Worm (Caenorhabditis elegans) whole organism, late embryonic: ENCODE data around the gene C34E10.10.

Experiments
- C38D4.7 ChIP-seq: fragments of 200-800 bp; sonication (Bioruptor generic); optimal IDR thresholded peaks from 2 replicates; lab custom pipeline; 2018; ENCODE audit warnings: mild to moderate bottlenecking, missing genetic modification characterization, moderate library complexity, missing compliant biosample characterization
- F13H6.1 ChIP-seq: sonication (generic microtip); optimal IDR thresholded peaks from 2 replicates; lab custom pipeline; 2016; ENCODE audit warnings: missing genetic modification characterization, missing compliant biosample characterization
- K02D7.2 ChIP-seq: sonication (generic microtip); optimal IDR thresholded peaks from 2 replicates; lab custom pipeline; 2017; ENCODE audit warnings: mild to moderate bottlenecking, missing genetic modification characterization, missing compliant biosample characterization
- K09A11.1 ChIP-seq: sonication (generic microtip); optimal IDR thresholded peaks from 2 replicates; lab custom pipeline; 2017; ENCODE audit warnings: antibody characterized with exemption, mild to moderate bottlenecking, missing genetic modification characterization, missing compliant biosample characterization; ENCODE audit not compliant: insufficient read depth
- T23F11.4 ChIP-seq: fragments of 200-800 bp; sonication (Bioruptor generic); optimal IDR thresholded peaks from 2 replicates; lab custom pipeline; 2018; ENCODE audit warnings: mild to moderate bottlenecking, missing genetic modification characterization, missing compliant biosample characterization
- Y22D7AL.16 ChIP-seq: sonication (generic microtip); optimal IDR thresholded peaks from 2 replicates; lab custom pipeline; 2016; ENCODE audit warnings: missing genetic modification characterization, missing compliant biosample characterization
- ahr-1 ChIP-seq: sonication (generic microtip); optimal IDR thresholded peaks from 2 replicates; lab custom pipeline; 2016; ENCODE audit warnings: missing genetic modification characterization, missing compliant biosample characterization
- ama-1 ChIP-seq: fragments of 150-350 bp; optimal IDR thresholded peaks from 2 replicates; lab custom pipeline; 2014
- ceh-14 ChIP-seq: sonication (generic microtip); optimal IDR thresholded peaks from 2 replicates; lab custom pipeline; 2016; ENCODE audit warnings: missing genotype, missing genetic modification characterization, missing compliant biosample characterization
- ceh-18 ChIP-seq: sonication (generic microtip); optimal IDR thresholded peaks from 2 replicates; lab custom pipeline; 2016; ENCODE audit warnings: missing genetic modification characterization, missing compliant biosample characterization
- ceh-19 ChIP-seq: fragments of 200-800 bp; sonication (Bioruptor generic); optimal IDR thresholded peaks from 2 replicates; lab custom pipeline; 2018; ENCODE audit warnings: mild to moderate bottlenecking, missing genetic modification characterization, missing compliant biosample characterization
- ceh-2 ChIP-seq: sonication (generic microtip); optimal IDR thresholded peaks from 2 replicates; lab custom pipeline; 2016; ENCODE audit warnings: missing genotype, missing genetic modification characterization, missing compliant biosample characterization
- ceh-31 ChIP-seq: sonication (generic microtip); optimal IDR thresholded peaks from 2 replicates; lab custom pipeline; 2016; ENCODE audit warnings: missing genetic modification characterization, missing compliant biosample characterization
- ceh-34 ChIP-seq: sonication (generic microtip); optimal IDR thresholded peaks from 2 replicates; lab custom pipeline; 2016; ENCODE audit warnings: mild to moderate bottlenecking, missing genetic modification characterization, missing compliant biosample characterization
- ceh-45 ChIP-seq: fragments of 200-800 bp; sonication (Bioruptor generic); IDR thresholded peaks from 2 replicates; pipeline ENCODE4 v1.3.6; 2022; ENCODE audit warnings: missing genetic modification reagents, missing genetic modification characterization, missing compliant biosample characterization
- ceh-48 ChIP-seq: sonication (generic microtip); optimal IDR thresholded peaks from 2 replicates; lab custom pipeline; 2016; ENCODE audit warnings: missing genetic modification characterization, inconsistent platforms, missing compliant biosample characterization
- ceh-6 ChIP-seq: fragments of 200-800 bp; sonication (Bioruptor generic); optimal IDR thresholded peaks from 2 replicates; lab custom pipeline; 2018; ENCODE audit warnings: mild to moderate bottlenecking, missing genetic modification characterization, missing compliant biosample characterization
- che-1 ChIP-seq: sonication (generic microtip); optimal IDR thresholded peaks from 2 replicates; lab custom pipeline; 2016; ENCODE audit warnings: mild to moderate bottlenecking, missing genetic modification characterization, missing compliant biosample characterization
- dmd-4 ChIP-seq: sonication (generic microtip); optimal IDR thresholded peaks from 2 replicates; lab custom pipeline; 2016; ENCODE audit warnings: borderline replicate concordance, missing genetic modification characterization, missing compliant biosample characterization
- dve-1 ChIP-seq: sonication (generic microtip); optimal IDR thresholded peaks from 2 replicates; lab custom pipeline; 2017; ENCODE audit warnings: antibody characterized with exemption, mild to moderate bottlenecking, missing genetic modification characterization, missing compliant biosample characterization
- elt-2 ChIP-seq: sonication (generic microtip); optimal IDR thresholded peaks from 2 replicates; lab custom pipeline; 2016; ENCODE audit warnings: missing genetic modification reagents, missing genetic modification characterization, missing compliant biosample characterization
- ets-4 ChIP-seq: sonication (generic microtip); optimal IDR thresholded peaks from 2 replicates; lab custom pipeline; 2016; ENCODE audit warnings: missing genetic modification characterization, missing compliant biosample characterization
- eyg-1 ChIP-seq: sonication (generic microtip); optimal IDR thresholded peaks from 2 replicates; lab custom pipeline; 2016; ENCODE audit warnings: missing genotype, missing genetic modification characterization, missing compliant biosample characterization
- gmeb-2 ChIP-seq: sonication (generic microtip); optimal IDR thresholded peaks from 2 replicates; lab custom pipeline; 2016; ENCODE audit warnings: missing genetic modification characterization, inconsistent platforms, missing compliant biosample characterization
- hlh-13 ChIP-seq: fragments of 200-800 bp; sonication (Bioruptor generic); optimal IDR thresholded peaks from 2 replicates; lab custom pipeline; 2018; ENCODE audit warnings: mild to moderate bottlenecking, missing genetic modification characterization, missing compliant biosample characterization
- hlh-15 ChIP-seq: sonication (generic microtip); optimal IDR thresholded peaks from 2 replicates; lab custom pipeline; 2016; ENCODE audit warnings: missing genetic modification characterization, missing compliant biosample characterization
- hlh-30 ChIP-seq: sonication (generic microtip); optimal IDR thresholded peaks from 2 replicates; lab custom pipeline; 2017; ENCODE audit warnings: antibody characterized with exemption, missing genetic modification characterization, missing compliant biosample characterization; ENCODE audit not compliant: insufficient read depth
- hlh-6 ChIP-seq: sonication (generic microtip); optimal IDR thresholded peaks from 2 replicates; lab custom pipeline; 2016; ENCODE audit warnings: missing genotype, missing genetic modification characterization, missing compliant biosample characterization
- hlh-8 ChIP-seq: sonication (generic microtip); optimal IDR thresholded peaks from 2 replicates; lab custom pipeline; 2016; ENCODE audit warnings: missing genotype, missing genetic modification characterization, missing compliant biosample characterization
- lim-6 ChIP-seq: sonication (generic microtip); optimal IDR thresholded peaks from 2 replicates; lab custom pipeline; 2016; ENCODE audit warnings: missing genetic modification characterization, missing compliant biosample characterization
- lin-11 ChIP-seq: fragments of 200-800 bp; sonication (Bioruptor generic); optimal IDR thresholded peaks from 2 replicates; lab custom pipeline; 2018; ENCODE audit warnings: mild to moderate bottlenecking, missing genetic modification characterization, missing compliant biosample characterization
- mec-3 ChIP-seq: sonication (generic microtip); optimal IDR thresholded peaks from 2 replicates; lab custom pipeline; 2016; ENCODE audit warnings: borderline replicate concordance, missing genetic modification characterization, missing compliant biosample characterization
- nfya-1 ChIP-seq: sonication (generic microtip); optimal IDR thresholded peaks from 2 replicates; lab custom pipeline; 2017; ENCODE audit warnings: missing genetic modification characterization, mild to moderate bottlenecking, missing compliant biosample characterization, antibody characterized with exemption, moderate library complexity
- nhr-232 ChIP-seq: sonication (generic microtip); optimal IDR thresholded peaks from 2 replicates; lab custom pipeline; 2016; ENCODE audit warnings: missing genetic modification characterization, missing compliant biosample characterization
- pat-9 ChIP-seq: fragments of 200-800 bp; sonication (Bioruptor generic); optimal IDR thresholded peaks from 2 replicates; lab custom pipeline; 2018; ENCODE audit warnings: mild to moderate bottlenecking, missing genetic modification characterization, moderate library complexity, missing compliant biosample characterization
- pha-4 ChIP-seq: fragments of 150-350 bp; optimal IDR thresholded peaks from 2 replicates; lab custom pipeline; 2018; ENCODE audit warnings: missing biosample characterization, missing genetic modification reagents, missing genetic modification characterization
- ref-2 ChIP-seq: sonication (generic microtip); optimal IDR thresholded peaks from 2 replicates; lab custom pipeline; 2016; ENCODE audit warnings: missing genetic modification characterization, missing compliant biosample characterization
- rnt-1 ChIP-seq: sonication (generic microtip); optimal IDR thresholded peaks from 2 replicates; lab custom pipeline; 2016; ENCODE audit warnings: missing genetic modification characterization, missing compliant biosample characterization
- sdc-2 ChIP-seq: sonication (generic microtip); optimal IDR thresholded peaks from 2 replicates; lab custom pipeline; 2016; ENCODE audit warnings: missing genotype, missing genetic modification characterization, missing compliant biosample characterization
- sox-2 ChIP-seq: fragments of 200-800 bp; sonication (Bioruptor generic); IDR thresholded peaks from 2 replicates; pipeline ENCODE4 v1.3.6; 2022; ENCODE audit warnings: missing genetic modification reagents, missing genetic modification characterization, missing compliant biosample characterization
- sox-4 ChIP-seq: sonication (generic microtip); optimal IDR thresholded peaks from 2 replicates; lab custom pipeline; 2017; ENCODE audit warnings: mild to moderate bottlenecking, missing genetic modification characterization, inconsistent platforms, missing compliant biosample characterization
- syd-9 ChIP-seq: sonication (generic microtip); optimal IDR thresholded peaks from 2 replicates; lab custom pipeline; 2016; ENCODE audit warnings: mild to moderate bottlenecking, missing genetic modification characterization, moderate library complexity, missing compliant biosample characterization
- ttx-3 ChIP-seq: sonication (generic microtip); optimal IDR thresholded peaks from 2 replicates; lab custom pipeline; 2016; ENCODE audit warnings: missing genetic modification reagents, missing genetic modification characterization, missing compliant biosample characterization
- unc-55 ChIP-seq: sonication (generic microtip); optimal IDR thresholded peaks from 2 replicates; lab custom pipeline; 2017; ENCODE audit warnings: missing biosample characterization, missing genetic modification reagents, missing genetic modification characterization
- unc-86 ChIP-seq: sonication (generic microtip); optimal IDR thresholded peaks from 2 replicates; lab custom pipeline; 2016; ENCODE audit warnings: missing genetic modification characterization, missing compliant biosample characterization
- zip-5 ChIP-seq: sonication (generic microtip); optimal IDR thresholded peaks from 2 replicates; lab custom pipeline; 2016; ENCODE audit warnings: missing genetic modification characterization, missing compliant biosample characterization
- ztf-16 ChIP-seq: sonication (generic microtip); optimal IDR thresholded peaks from 2 replicates; lab custom pipeline; 2017; ENCODE audit warnings: missing genetic modification characterization, missing compliant biosample characterization

The C34E10.10 gene

DNA sequence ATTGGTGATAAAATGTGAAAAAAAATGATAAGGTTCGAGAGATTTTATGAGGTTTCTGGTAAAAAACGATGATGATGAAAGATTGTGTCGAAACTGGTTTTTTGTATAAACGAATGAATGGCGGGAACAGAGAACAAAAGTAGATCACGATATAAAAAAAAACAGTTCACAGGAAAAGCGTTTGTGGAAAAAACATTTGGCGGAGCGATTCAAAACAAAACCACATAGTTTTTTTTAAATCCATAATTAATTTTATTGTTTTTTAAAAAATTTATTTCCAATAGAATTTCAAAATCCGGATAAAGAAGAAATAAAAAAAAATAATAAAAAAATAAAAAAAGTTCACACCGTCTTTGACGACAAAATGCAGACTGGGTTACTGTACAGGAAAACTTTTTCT is 12.3 kb downstream of the C34E10.10 start, which contains the start of gene ZC155.4:
ZC155.4 (minus strand) TSS at position 101 of the 400 bp plus-strand sequence.
- TF ChIP-seq ama-1 (no peak), ceh-34 (tag; lab: Kevin White, UChicago) (no peak), mec-3 (tag; lab: Kevin White, UChicago) (no peak), unc-55 (GFP tag; lab: Kevin White, UChicago) (no peak), hlh-6 (tag; lab: Kevin White, UChicago) (no peak), nfya-1 (tag; lab: Kevin White, UChicago) (no peak), K09A11.1 (tag; lab: Kevin White, UChicago) (no peak), pha-4 (tag; lab: Kevin White, UChicago) (no peak), hlh-30 (no peak), ceh-45 (GFP tag; lab: Robert Waterston, UW) (no peak), F13H6.1 (tag; lab: Kevin White, UChicago) (no peak), ceh-48 (tag; lab: Kevin White, UChicago) (no peak)

DNA sequence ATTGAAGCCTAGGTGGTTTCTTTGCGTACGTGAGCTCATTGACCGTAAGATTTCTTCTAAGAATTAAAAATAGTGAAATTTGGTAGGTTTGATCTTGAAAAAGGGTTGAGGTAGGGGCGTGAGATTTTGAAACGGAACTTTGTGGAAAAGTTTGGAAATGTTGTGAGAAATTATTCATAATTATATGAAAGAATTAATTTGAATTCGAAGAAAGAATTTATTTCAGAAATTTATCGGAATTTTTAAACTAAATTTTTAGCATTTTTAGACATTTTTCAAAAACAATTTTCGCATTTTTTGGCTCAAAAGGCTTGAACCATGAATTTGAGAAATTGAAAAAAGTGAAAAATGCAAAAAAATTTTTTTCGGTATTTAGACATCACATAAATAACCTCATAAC is 13.5 kb downstream of the C34E10.10 start:
- TF ChIP-seq hlh-8 (tag; lab: Kevin White, UChicago) (no peak), rnt-1 (tag; lab: Kevin White, UChicago) (no peak), sdc-2 (tag; lab: Kevin White, UChicago) (no peak), gmeb-2 (no peak), nhr-232 (no peak), ama-1 (no peak)

DNA sequence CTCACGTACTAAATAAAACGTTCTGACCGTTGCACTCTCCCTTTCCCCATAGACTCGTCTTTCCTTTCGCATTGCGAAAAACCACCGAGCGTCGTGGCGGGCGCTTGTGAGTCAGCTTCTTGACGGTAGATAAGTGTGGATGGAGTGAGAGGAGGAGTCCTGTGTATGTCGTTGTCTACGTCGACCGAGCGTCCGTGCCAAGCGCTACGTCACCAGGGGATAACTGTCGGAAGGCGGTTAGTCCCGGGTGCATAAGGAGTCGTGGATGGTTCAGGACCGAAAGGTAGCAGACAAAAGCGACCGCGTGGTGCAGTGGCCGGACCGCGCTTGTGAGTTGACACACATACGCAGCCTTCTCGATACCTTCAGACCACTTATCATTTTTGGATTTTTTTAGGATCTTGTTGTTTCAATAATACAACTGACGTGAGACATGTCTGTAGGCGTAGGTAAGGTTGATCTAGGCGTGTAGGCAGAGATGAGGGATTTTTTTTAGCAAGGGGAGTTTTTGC is 16.5 kb downstream of the C34E10.10 start:
- peak; percentile 64 for TF ChIP-seq C38D4.7 (GFP tag; lab: Kevin White, UChicago)
- TF ChIP-seq che-1 = peak; percentile 69
- TF ChIP-seq ttx-3 (tag; lab: Kevin White, UChicago) = peak; percentile 3
- TF ChIP-seq pat-9 (tag; lab: Kevin White, UChicago) = peak; percentile 43
- TF ChIP-seq nfya-1 (tag; lab: Kevin White, UChicago) = peak; percentile 1
- TF ChIP-seq ets-4 = peak; percentile 68
- peak; percentile 41 for TF ChIP-seq ceh-14 (tag; lab: Kevin White, UChicago)
- TF ChIP-seq ceh-19 (GFP tag; lab: Kevin White, UChicago) = peak; percentile 82
- peak; percentile 25 for TF ChIP-seq dve-1
- TF ChIP-seq lim-6 = peak; percentile 33
- peak; percentile 49 for TF ChIP-seq sdc-2 (tag; lab: Kevin White, UChicago)
- TF ChIP-seq ref-2 (tag; lab: Kevin White, UChicago) = peak; percentile 83
- peak; percentile 74 for TF ChIP-seq elt-2 (tag; lab: Kevin White, UChicago)
- TF ChIP-seq dmd-4 = peak; percentile 72
- peak; percentile 25 for TF ChIP-seq rnt-1 (tag; lab: Kevin White, UChicago)
- peak; percentile 63 for TF ChIP-seq lin-11
- TF ChIP-seq hlh-13 (GFP tag; lab: Kevin White, UChicago) = peak; percentile 25
- TF ChIP-seq hlh-15 (tag; lab: Kevin White, UChicago) = peak; percentile 60
- peak; percentile 66 for TF ChIP-seq ceh-6 (GFP tag; lab: Kevin White, UChicago)
- peak; percentile 45 for TF ChIP-seq unc-86 (tag; lab: Kevin White, UChicago)
- peak; percentile 73 for TF ChIP-seq ceh-34 (tag; lab: Kevin White, UChicago)
- TF ChIP-seq T23F11.4 (GFP tag; lab: Kevin White, UChicago) = peak; percentile 30
- TF ChIP-seq sox-2 (GFP tag; lab: Robert Waterston, UW) = peak; percentile 17; the same call in 1 of the 2 replicates
- peak; percentile 65 for TF ChIP-seq Y22D7AL.16
- peak; percentile 4 for TF ChIP-seq zip-5
- TF ChIP-seq eyg-1 (tag; lab: Kevin White, UChicago) = peak; percentile 46
- peak; percentile 20 for TF ChIP-seq ahr-1 (tag; lab: Kevin White, UChicago)
- TF ChIP-seq ceh-2 (tag; lab: Kevin White, UChicago) = peak; percentile 62
- peak; percentile 63 for TF ChIP-seq sox-4 (tag; lab: Kevin White, UChicago)
- TF ChIP-seq syd-9 (tag; lab: Kevin White, UChicago) = peak; percentile 72
- peak; percentile 54 for TF ChIP-seq ceh-31 (tag; lab: Kevin White, UChicago)
- peak; percentile 42 for TF ChIP-seq hlh-30
- TF ChIP-seq ztf-16 (tag; lab: Kevin White, UChicago) = peak; percentile 10
- TF ChIP-seq gmeb-2 = peak; percentile 43
- TF ChIP-seq ceh-18 (tag; lab: Kevin White, UChicago) = peak; percentile 73
- peak; percentile 52 for TF ChIP-seq K02D7.2 (tag; lab: Kevin White, UChicago)
- TF ChIP-seq F13H6.1 (tag; lab: Kevin White, UChicago) = peak; percentile 23
